Fruit fly (Drosophila melanogaster) whole organism, adult: ENCODE data around the gene kek1.

Experiments
- CG7045 ChIP-seq: fragments of 200-800 bp; sonication (Bioruptor generic); optimal IDR thresholded peaks from 2 replicates; lab custom pipeline; 2017; ENCODE audit warnings: missing biosample characterization, mild to moderate bottlenecking, missing genetic modification characterization
- Clk ChIP-seq: fragments of 200-800 bp; sonication (Bioruptor generic); optimal IDR thresholded peaks from 2 replicates; lab custom pipeline; 2017; ENCODE audit warnings: missing biosample characterization, missing genetic modification characterization
- Crg-1 ChIP-seq: fragments of 200-800 bp; sonication (Bioruptor generic); optimal IDR thresholded peaks from 2 replicates; lab custom pipeline; 2016; ENCODE audit warnings: missing biosample characterization, missing genetic modification characterization
- Hr96 ChIP-seq: fragments of 200-800 bp; sonication (Bioruptor generic); optimal IDR thresholded peaks from 2 replicates; lab custom pipeline; 2016; ENCODE audit warnings: missing biosample characterization, missing genetic modification characterization

DNA sequence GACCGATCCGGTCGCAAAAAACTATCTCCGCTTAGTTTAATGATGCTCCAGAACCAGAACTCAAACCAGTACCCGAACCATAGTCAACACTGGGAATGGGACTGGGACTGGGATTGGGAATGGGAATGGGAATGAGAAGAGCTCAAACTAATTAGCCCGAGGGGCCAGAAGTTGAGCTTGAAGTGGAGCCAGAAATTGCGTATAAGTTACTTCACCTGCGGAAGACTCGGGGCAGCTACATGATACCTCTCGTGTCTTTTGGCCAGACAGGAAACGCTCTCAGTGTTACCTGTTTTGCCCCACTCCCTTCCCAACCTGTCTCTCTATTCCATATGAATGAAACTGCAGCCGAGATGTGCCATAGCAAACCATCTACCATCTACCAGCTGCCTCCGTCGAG is 1.6 kb upstream of the kek1 start:
- TF ChIP-seq Crg-1 = no peak
- no peak for TF ChIP-seq CG7045 (GFP tag; lab: Kevin White, UChicago)
- TF ChIP-seq Hr96 = no peak
- TF ChIP-seq Clk (GFP tag; lab: Kevin White, UChicago) = no peak
